Fruit fly (Drosophila melanogaster) whole organism, pupa: ENCODE measurements around the gene mei-P26.

ENCODE experiments used
- CG8301 ChIP-seq: fragments of 200-800 bp; sonication (Bioruptor generic); optimal IDR thresholded peaks from 2 replicates; lab custom pipeline; 2018; ENCODE audit warnings: missing biosample characterization, mild to moderate bottlenecking, missing genetic modification characterization
- rn ChIP-seq: fragments of 200-800 bp; sonication (Bioruptor generic); IDR thresholded peaks from 2 replicates; pipeline ENCODE4 v1.3.6; 2022; ENCODE audit warnings: missing biosample characterization, missing genetic modification characterization

DNA sequence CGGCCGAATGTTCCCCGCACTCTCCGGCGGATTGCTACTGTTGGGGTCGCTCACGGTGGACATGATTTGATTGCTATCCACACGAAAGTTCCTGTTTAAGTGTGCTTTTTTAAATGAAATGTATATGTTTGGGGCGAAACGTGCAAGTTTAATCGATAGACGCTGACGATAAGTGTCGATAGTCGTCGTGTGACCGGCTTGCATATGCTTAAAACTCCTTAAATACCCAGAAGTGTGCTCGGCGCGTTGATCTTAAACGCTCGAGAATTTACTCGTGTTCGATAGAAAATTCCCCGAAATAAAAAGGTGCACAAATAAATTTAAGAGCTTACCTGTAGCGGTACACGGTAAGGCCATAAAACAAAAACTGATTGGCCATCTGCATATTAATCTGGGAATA lies 1.1 kb upstream of the mei-P26 start, which contains the start of the genes Zpr1 and CG44532:
- no peak for TF ChIP-seq rn (GFP tag; lab: Robert Waterston, UW)
- TF ChIP-seq CG8301 (tag; lab: Kevin White, UChicago), result no peak
